Fruit fly (Drosophila melanogaster): ENCODE results near the gene CG45263.

The CG45263 gene

DNA sequence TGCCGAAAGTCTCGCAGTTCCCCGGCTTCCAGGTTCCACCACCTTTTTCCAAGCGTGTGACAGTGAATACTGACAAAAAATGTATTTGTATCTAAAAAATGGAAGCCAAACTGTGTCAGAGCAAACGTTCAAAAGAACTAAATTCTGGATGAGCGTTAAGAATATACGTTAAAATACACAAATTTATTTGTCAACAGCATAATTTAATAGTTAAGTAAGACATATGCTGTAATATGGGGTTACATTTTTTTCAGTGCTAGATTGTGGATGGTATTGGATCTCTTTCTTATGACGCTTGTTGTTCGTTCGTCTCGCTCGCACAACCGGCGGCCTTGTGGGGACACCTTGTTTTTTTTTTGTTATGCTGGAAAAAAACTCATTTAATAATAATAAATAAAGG, 121.8 kb downstream of the CG45263 start (continued):
- peak; percentile 93 for TF ChIP-seq chm (GFP tag; IDR thresholded peaks at IDR 0.05)
- peak; percentile 98 for TF ChIP-seq CG18599 (GFP tag; optimal IDR thresholded peaks at IDR 0.05)
- peak; percentile 94 for TF ChIP-seq pum (GFP tag; optimal IDR thresholded peaks at IDR 0.05)
- TF ChIP-seq Nf-YC (tag; optimal IDR thresholded peaks at IDR 0.05), result peak; percentile 51
- TF ChIP-seq CG32767 (GFP tag; IDR thresholded peaks at IDR 0.05), result peak; percentile 91
- no peak for TF ChIP-seq CG15479 (GFP tag; optimal IDR thresholded peaks at IDR 0.05)
- TF ChIP-seq HHEX (GFP tag; optimal IDR thresholded peaks at IDR 0.05), result peak; percentile 94
- no peak for TF ChIP-seq Dll (GFP tag; IDR thresholded peaks at IDR 0.05; ENCODE audit: partially characterized antibody)
- peak; percentile 91 for TF ChIP-seq phol (tag; optimal IDR thresholded peaks at IDR 0.05)
- TF ChIP-seq ash1 (GFP tag; optimal IDR thresholded peaks at IDR 0.05), result peak; percentile 70
- TF ChIP-seq wor (GFP tag; IDR thresholded peaks at IDR 0.05), result peak; percentile 81
- TF ChIP-seq CG6272 (GFP tag; IDR thresholded peaks at IDR 0.05), result peak; percentile 90
- TF ChIP-seq ap (GFP tag; IDR thresholded peaks at IDR 0.05), result peak; percentile 87
- TF ChIP-seq mam (GFP tag; optimal IDR thresholded peaks at IDR 0.05), result peak; percentile 98
- TF ChIP-seq CG8359 (GFP tag; optimal IDR thresholded peaks at IDR 0.05; ENCODE audit: borderline replicate concordance), result peak; percentile 51
- TF ChIP-seq gem (tag; optimal IDR thresholded peaks at IDR 0.05), result peak; percentile 97
- peak; percentile 92 for TF ChIP-seq CG15011 (GFP tag; optimal IDR thresholded peaks at IDR 0.05)
- TF ChIP-seq gsb-n (tag; optimal IDR thresholded peaks at IDR 0.05), result peak; percentile 83
- peak; percentile 95 for TF ChIP-seq schlank (tag; optimal IDR thresholded peaks at IDR 0.05)
- peak; percentile 90 for TF ChIP-seq CG16863 (GFP tag; optimal IDR thresholded peaks at IDR 0.05)
- peak; percentile 93 for TF ChIP-seq CG11504 (tag; optimal IDR thresholded peaks at IDR 0.05)
- TF ChIP-seq CG10654 (GFP tag; optimal IDR thresholded peaks at IDR 0.05), result peak; percentile 93
- TF ChIP-seq Poxn (GFP tag; IDR thresholded peaks at IDR 0.05), result peak; percentile 93
- peak; percentile 92 for TF ChIP-seq CG34422 (GFP tag; IDR thresholded peaks at IDR 0.05)
- no peak for TF ChIP-seq hbn (GFP tag; IDR thresholded peaks at IDR 0.05; ENCODE audit: partially characterized antibody)
- peak; percentile 88 for TF ChIP-seq CG1602 (GFP tag; optimal IDR thresholded peaks at IDR 0.05)
- peak; percentile 36 for TF ChIP-seq CG33557 (GFP tag; optimal IDR thresholded peaks at IDR 0.05)
- peak; percentile 87 for TF ChIP-seq CG10979 (tag; optimal IDR thresholded peaks at IDR 0.05)
- peak; percentile 91 for TF ChIP-seq Atf3 (GFP tag; optimal IDR thresholded peaks at IDR 0.05)
- TF ChIP-seq CG10431 (GFP tag; optimal IDR thresholded peaks at IDR 0.05), result no peak
- no peak for TF ChIP-seq bbx (GFP tag; IDR thresholded peaks at IDR 0.05; ENCODE audit: partially characterized antibody)
- peak; percentile 86 for TF ChIP-seq CG18262 (tag; optimal IDR thresholded peaks at IDR 0.05)
- no peak for TF ChIP-seq Kr (GFP tag; optimal IDR thresholded peaks at IDR 0.05)
- peak; percentile 96 for TF ChIP-seq CG9727 (GFP tag; optimal IDR thresholded peaks at IDR 0.05)
- peak; percentile 97 for TF ChIP-seq tin (GFP tag; optimal IDR thresholded peaks at IDR 0.05)
- TF ChIP-seq Bteb2 (GFP tag; optimal IDR thresholded peaks at IDR 0.05), result peak; percentile 95
- TF ChIP-seq p53 (GFP tag; optimal IDR thresholded peaks at IDR 0.05), result peak; percentile 91
- TF ChIP-seq insv (GFP tag; optimal IDR thresholded peaks at IDR 0.05), result peak in 1 of 2 experiments; percentile 66
- TF ChIP-seq CG2120 (GFP tag; optimal IDR thresholded peaks at IDR 0.05), result peak; percentile 99
- peak; percentile 87 for TF ChIP-seq GATAe (GFP tag; conservative IDR thresholded peaks at IDR 0.05)
- TF ChIP-seq Neu2 (GFP tag; optimal IDR thresholded peaks at IDR 0.05; ENCODE audit: borderline replicate concordance), result peak; percentile 52
- TF ChIP-seq Rx (GFP tag; IDR thresholded peaks at IDR 0.05), result peak; percentile 87
- TF ChIP-seq Med (GFP tag), result peak; percentile 100
- peak; percentile 99 for TF ChIP-seq HmgZ (tag; optimal IDR thresholded peaks at IDR 0.05)
- TF ChIP-seq CG6765 (GFP tag; optimal IDR thresholded peaks at IDR 0.05), result peak; percentile 93
- TF ChIP-seq tio (GFP tag; optimal IDR thresholded peaks at IDR 0.05), result peak; percentile 96
- TF ChIP-seq sima (GFP tag; optimal IDR thresholded peaks at IDR 0.05), result peak; percentile 88
- peak; percentile 88 for TF ChIP-seq CG31388 (GFP tag; optimal IDR thresholded peaks at IDR 0.05)
- TF ChIP-seq CG1233 (GFP tag; optimal IDR thresholded peaks at IDR 0.05), result peak; percentile 92
- TF ChIP-seq wdn (GFP tag; IDR thresholded peaks at IDR 0.05), result peak; percentile 97
- peak; percentile 96 for TF ChIP-seq CG3281 (GFP tag; optimal IDR thresholded peaks at IDR 0.05)

All from whole organism, embryonic.